Fruit fly (Drosophila melanogaster) whole organism, adult: Measurements from ENCODE around the gene Spase25.

Experiments
- CG1620 ChIP-seq: fragments of 200-800 bp; sonication (Bioruptor generic); optimal IDR thresholded peaks from 2 replicates; lab custom pipeline; 2016; ENCODE audit warnings: missing biosample characterization, missing genetic modification characterization
- CG5204 ChIP-seq: fragments of 200-800 bp; sonication (Bioruptor generic); optimal IDR thresholded peaks from 2 replicates; lab custom pipeline; 2016; ENCODE audit warnings: missing biosample characterization, missing genetic modification characterization
- CG7101 ChIP-seq: fragments of 200-800 bp; sonication (Bioruptor generic); optimal IDR thresholded peaks from 2 replicates; lab custom pipeline; 2018; ENCODE audit warnings: missing biosample characterization, mild to moderate bottlenecking, missing genetic modification characterization, moderate library complexity
- Clk ChIP-seq: fragments of 200-800 bp; sonication (Bioruptor generic); optimal IDR thresholded peaks from 2 replicates; lab custom pipeline; 2017; ENCODE audit warnings: missing biosample characterization, missing genetic modification characterization
- Crg-1 ChIP-seq: fragments of 200-800 bp; sonication (Bioruptor generic); optimal IDR thresholded peaks from 2 replicates; lab custom pipeline; 2016; ENCODE audit warnings: missing biosample characterization, missing genetic modification characterization
- Mnt ChIP-seq: fragments of 200-800 bp; sonication (Bioruptor generic); optimal IDR thresholded peaks from 2 replicates; lab custom pipeline; 2016; ENCODE audit warnings: missing biosample characterization, mild to moderate bottlenecking, missing genetic modification characterization
- bab1 ChIP-seq: fragments of 200-800 bp; sonication (Bioruptor generic); optimal IDR thresholded peaks from 3 replicates; lab custom pipeline; 2019; ENCODE audit warnings: missing biosample characterization, mild to moderate bottlenecking, missing genetic modification characterization, moderate library complexity
- cic ChIP-seq: fragments of 200-800 bp; sonication (Bioruptor generic); optimal IDR thresholded peaks from 2 replicates; lab custom pipeline; 2017; ENCODE audit warnings: missing biosample characterization, mild to moderate bottlenecking, missing genetic modification characterization, moderate library complexity
- cnc ChIP-seq, 2 experiments: fragments of >200 bp; optimal IDR thresholded peaks; 2 replicates each; lab custom pipeline; 2017
- pad ChIP-seq: fragments of 200-800 bp; sonication (Bioruptor generic); optimal IDR thresholded peaks from 3 replicates; lab custom pipeline; 2017; ENCODE audit warnings: missing biosample characterization, missing genetic modification characterization, mild to moderate bottlenecking, moderate library complexity, missing genetic modification reagents
- toe ChIP-seq: fragments of 200-800 bp; sonication (Bioruptor generic); optimal IDR thresholded peaks from 2 replicates; lab custom pipeline; 2016; ENCODE audit warnings: missing biosample characterization, missing genetic modification characterization

dm6 chrX:11483297-11483696 is 1.8 kb upstream of the Spase25 start, which contains the start of gene Uba5:
- TF ChIP-seq cic (GFP tag; lab: Kevin White, UChicago), result no peak
- peak; percentile 12 for TF ChIP-seq pad
- no peak for TF ChIP-seq Crg-1
- peak; percentile 59 for TF ChIP-seq Mnt (GFP tag; lab: Kevin White, UChicago)
- no peak for TF ChIP-seq CG5204 (GFP tag; lab: Kevin White, UChicago)
- TF ChIP-seq CG1620 (GFP tag; lab: Kevin White, UChicago), result peak; percentile 37
- TF ChIP-seq bab1 (GFP tag; lab: Kevin White, UChicago), result peak; percentile 74
- peak; percentile 23 for TF ChIP-seq CG7101 (tag; lab: Kevin White, UChicago)
- TF ChIP-seq toe, result no peak
- TF ChIP-seq cnc (optimal IDR thresholded peaks at IDR 0.05; lab: Kevin White, UChicago), result no peak
- TF ChIP-seq Clk (GFP tag; lab: Kevin White, UChicago), result no peak
